Worm (Caenorhabditis elegans): ENCODE data around the gene nlf-1.

ce11 chrX:1030867-1031266 lies 13.5 kb upstream of the nlf-1 start:
- no peak for TF ChIP-seq unc-62 (GFP tag; optimal IDR thresholded peaks at IDR 0.05)
- no peak for TF ChIP-seq sptf-1 (tag; optimal IDR thresholded peaks at IDR 0.05)
- no peak for TF ChIP-seq lin-13 (tag; optimal IDR thresholded peaks at IDR 0.05)
- no peak for TF ChIP-seq unc-39 (tag; optimal IDR thresholded peaks at IDR 0.05)
- no peak for TF ChIP-seq tbx-8 (GFP tag; optimal IDR thresholded peaks at IDR 0.05)

Data from whole organism, mixed stage, embryonic.